Worm (Caenorhabditis elegans): Measurements from ENCODE around the gene F12F6.1.

- TF ChIP-seq ztf-11 (tag; optimal IDR thresholded peaks at IDR 0.05) (no peak), nhr-237 (tag; optimal IDR thresholded peaks at IDR 0.05) (no peak), cnd-1 (tag; optimal IDR thresholded peaks at IDR 0.05) (no peak), nhr-76 (tag; optimal IDR thresholded peaks at IDR 0.05) (no peak), snpc-4 (tag; optimal IDR thresholded peaks at IDR 0.05) (no peak), elt-3 (tag; optimal IDR thresholded peaks at IDR 0.05) (no peak), drap-1 (GFP tag; optimal IDR thresholded peaks at IDR 0.05) (no peak), unc-39 (tag; optimal IDR thresholded peaks at IDR 0.05) (no peak), ces-1 (GFP tag; optimal IDR thresholded peaks at IDR 0.05) (no peak), nhr-12 (tag; optimal IDR thresholded peaks at IDR 0.05) (no peak)
Measured at ce11 chrIV:11623060-11623459, 39.3 kb downstream of the F12F6.1 start, which contains the start of gene lys-4.
